Fruit fly (Drosophila melanogaster) whole organism, embryonic: ENCODE results near the gene Gyc89Da.

ENCODE experiments used
- B-H2 ChIP-seq: fragments of 200-800 bp; sonication (Bioruptor generic); optimal IDR thresholded peaks from 2 replicates; lab custom pipeline; 2018; ENCODE audit warnings: missing biosample characterization, mild to moderate bottlenecking, missing genetic modification characterization
- BtbVII ChIP-seq: fragments of 200-800 bp; sonication (Bioruptor generic); optimal IDR thresholded peaks from 3 replicates; lab custom pipeline; 2017; ENCODE audit warnings: missing biosample characterization, mild to moderate bottlenecking, missing genetic modification characterization
- Bteb2 ChIP-seq: fragments of 200-800 bp; sonication (Bioruptor generic); optimal IDR thresholded peaks from 2 replicates; lab custom pipeline; 2016; ENCODE audit warnings: missing biosample characterization, missing genetic modification characterization
- CG10543 ChIP-seq: fragments of 200-800 bp; sonication (Bioruptor generic); optimal IDR thresholded peaks from 3 replicates; lab custom pipeline; 2017; ENCODE audit warnings: missing biosample characterization, mild to moderate bottlenecking, missing genetic modification characterization, moderate library complexity
- CG10654 ChIP-seq: fragments of 200-800 bp; sonication (Bioruptor generic); optimal IDR thresholded peaks from 2 replicates; lab custom pipeline; 2016; ENCODE audit warnings: missing biosample characterization, missing genetic modification characterization
- CG10959 ChIP-seq: fragments of 200-800 bp; sonication (Bioruptor generic); IDR thresholded peaks from 2 replicates; pipeline ENCODE4 v1.3.6; 2022; ENCODE audit warnings: missing biosample characterization, missing genetic modification characterization
- CG13775 ChIP-seq: fragments of 200-800 bp; sonication (Bioruptor generic); optimal IDR thresholded peaks from 3 replicates; lab custom pipeline; 2017; ENCODE audit warnings: missing biosample characterization, mild to moderate bottlenecking, missing genetic modification characterization
- CG15479 ChIP-seq: fragments of 200-800 bp; sonication (Bioruptor generic); optimal IDR thresholded peaks from 3 replicates; lab custom pipeline; 2019; ENCODE audit warnings: missing biosample characterization, mild to moderate bottlenecking, missing genetic modification characterization, moderate library complexity
- CG15514 ChIP-seq: fragments of 200-800 bp; sonication (Bioruptor generic); optimal IDR thresholded peaks from 3 replicates; lab custom pipeline; 2017; ENCODE audit warnings: missing biosample characterization, missing genetic modification characterization, mild to moderate bottlenecking, moderate library complexity, missing genetic modification reagents
- CG1792 ChIP-seq: fragments of 200-800 bp; sonication (Bioruptor generic); optimal IDR thresholded peaks from 2 replicates; lab custom pipeline; 2016; ENCODE audit warnings: missing biosample characterization, missing genetic modification characterization
- CG18011 ChIP-seq: fragments of 200-800 bp; sonication (Bioruptor generic); optimal IDR thresholded peaks from 2 replicates; lab custom pipeline; 2017; ENCODE audit warnings: missing biosample characterization, missing genetic modification characterization, mild to moderate bottlenecking, moderate library complexity, missing genotype
- CG2199 ChIP-seq: fragments of 200-800 bp; sonication (Bioruptor generic); IDR thresholded peaks from 3 replicates; pipeline ENCODE4 v1.3.6; 2022; ENCODE audit warnings: missing biosample characterization, missing genetic modification characterization
- CG32532 ChIP-seq: fragments of 200-800 bp; sonication (Bioruptor generic); IDR thresholded peaks from 2 replicates; pipeline ENCODE4 v1.3.6; 2022; ENCODE audit warnings: missing biosample characterization, missing genetic modification characterization
- CG32767 ChIP-seq: fragments of 200-800 bp; sonication (Bioruptor generic); IDR thresholded peaks from 2 replicates; pipeline ENCODE4 v1.3.6; 2022; ENCODE audit warnings: missing biosample characterization, missing genetic modification characterization
- CG34376 ChIP-seq: fragments of 200-800 bp; sonication (Bioruptor generic); optimal IDR thresholded peaks from 2 replicates; lab custom pipeline; 2018; ENCODE audit warnings: missing biosample characterization, mild to moderate bottlenecking, missing genetic modification characterization
- CG4424 ChIP-seq: fragments of 200-800 bp; sonication (Bioruptor generic); optimal IDR thresholded peaks from 3 replicates; lab custom pipeline; 2016; ENCODE audit warnings: missing biosample characterization, missing genetic modification characterization
- CG4854 ChIP-seq: fragments of 200-800 bp; sonication (Bioruptor generic); optimal IDR thresholded peaks from 2 replicates; lab custom pipeline; 2016; ENCODE audit warnings: missing biosample characterization, missing genetic modification characterization, inconsistent platforms
- CG6654 ChIP-seq: fragments of 200-800 bp; sonication (Bioruptor generic); optimal IDR thresholded peaks from 2 replicates; lab custom pipeline; 2017; ENCODE audit warnings: missing biosample characterization, mild to moderate bottlenecking, missing genetic modification characterization
- CG6689 ChIP-seq: fragments of 200-800 bp; sonication (Bioruptor generic); IDR thresholded peaks from 2 replicates; pipeline ENCODE4 v1.3.6; 2022; ENCODE audit warnings: missing biosample characterization, missing genetic modification characterization
- CG7271 ChIP-seq: fragments of 200-800 bp; sonication (Bioruptor generic); optimal IDR thresholded peaks from 2 replicates; lab custom pipeline; 2018; ENCODE audit warnings: missing biosample characterization, mild to moderate bottlenecking, missing genetic modification characterization, moderate library complexity
- CG7556 ChIP-seq: fragments of 200-800 bp; sonication (Bioruptor generic); optimal IDR thresholded peaks from 2 replicates; lab custom pipeline; 2017; ENCODE audit warnings: missing biosample characterization, mild to moderate bottlenecking, missing genetic modification characterization
- CG7963 ChIP-seq: fragments of 200-800 bp; sonication (Bioruptor generic); IDR thresholded peaks from 3 replicates; pipeline ENCODE4 v1.3.6; 2022; ENCODE audit warnings: missing biosample characterization, missing genetic modification characterization; ENCODE audit not compliant: partially characterized antibody
- CG8089 ChIP-seq: fragments of 200-800 bp; sonication (Bioruptor generic); optimal IDR thresholded peaks from 3 replicates; lab custom pipeline; 2016; ENCODE audit warnings: missing biosample characterization, missing genetic modification characterization
- CG8924 ChIP-seq: fragments of 200-800 bp; optimal IDR thresholded peaks from 3 replicates; lab custom pipeline; 2019; ENCODE audit warnings: missing biosample characterization, mild to moderate bottlenecking, missing genetic modification characterization, moderate library complexity
- CG9727 ChIP-seq: fragments of 200-800 bp; sonication (Bioruptor generic); optimal IDR thresholded peaks from 3 replicates; lab custom pipeline; 2017; ENCODE audit warnings: missing biosample characterization, mild to moderate bottlenecking, missing genetic modification characterization
- CG9876 ChIP-seq: fragments of 200-800 bp; sonication (Bioruptor generic); optimal IDR thresholded peaks from 2 replicates; lab custom pipeline; 2016; ENCODE audit warnings: missing biosample characterization, missing genetic modification characterization
- CG9932 ChIP-seq: fragments of 200-800 bp; sonication (Bioruptor generic); IDR thresholded peaks from 2 replicates; pipeline ENCODE4 v1.3.6; 2022; ENCODE audit warnings: missing biosample characterization, missing genetic modification characterization
- E2f2 ChIP-seq: fragments of 200-800 bp; sonication (Bioruptor generic); IDR thresholded peaks from 2 replicates; pipeline ENCODE4 v1.3.6; 2022; ENCODE audit warnings: missing biosample characterization, missing genetic modification characterization
- Gug ChIP-seq: fragments of 200-800 bp; sonication (Bioruptor generic); IDR thresholded peaks from 4 replicates; pipeline ENCODE4 v1.3.6; 2022; ENCODE audit warnings: missing biosample characterization, missing genetic modification characterization
- HLH54F ChIP-seq: fragments of 200-800 bp; sonication (Bioruptor generic); optimal IDR thresholded peaks from 3 replicates; lab custom pipeline; 2016; ENCODE audit warnings: missing biosample characterization, missing genetic modification characterization
- Hey ChIP-seq: fragments of 200-800 bp; sonication (Bioruptor generic); optimal IDR thresholded peaks from 3 replicates; lab custom pipeline; 2018; ENCODE audit warnings: missing biosample characterization, mild to moderate bottlenecking, missing genetic modification characterization
- Med ChIP-seq: fragments of 200-800 bp; sonication (Bioruptor generic); peaks from one replicate; lab custom pipeline; 2016; ENCODE audit warnings: missing biosample characterization, missing genetic modification characterization, mild to moderate bottlenecking, inconsistent platforms, moderate library complexity
- Rx ChIP-seq: fragments of 200-800 bp; sonication (Bioruptor generic); IDR thresholded peaks from 2 replicates; pipeline ENCODE4 v1.3.6; 2022; ENCODE audit warnings: missing biosample characterization, missing genetic modification characterization
- Usf ChIP-seq: fragments of 200-800 bp; sonication (Bioruptor generic); optimal IDR thresholded peaks from 2 replicates; lab custom pipeline; 2017; ENCODE audit warnings: missing genotype, missing biosample characterization, missing genetic modification characterization
- Xrp1 ChIP-seq: fragments of 200-800 bp; sonication (Bioruptor generic); IDR thresholded peaks from 2 replicates; pipeline ENCODE4 v1.3.6; 2022; ENCODE audit warnings: missing biosample characterization, missing genetic modification characterization
- ci ChIP-seq: fragments of 200-800 bp; sonication (Bioruptor generic); IDR thresholded peaks from 3 replicates; pipeline ENCODE4 v1.3.6; 2022; ENCODE audit warnings: missing biosample characterization, missing genetic modification characterization
- emc ChIP-seq: fragments of 200-800 bp; sonication (Bioruptor generic); optimal IDR thresholded peaks from 2 replicates; lab custom pipeline; 2016; ENCODE audit warnings: missing biosample characterization, missing genetic modification characterization
- fd3F ChIP-seq: fragments of 200-800 bp; sonication (Bioruptor generic); optimal IDR thresholded peaks from 2 replicates; lab custom pipeline; 2018; ENCODE audit warnings: missing biosample characterization, mild to moderate bottlenecking, missing genetic modification characterization, moderate library complexity
- fu2 ChIP-seq: fragments of 200-800 bp; sonication (Bioruptor generic); optimal IDR thresholded peaks from 2 replicates; lab custom pipeline; 2016; ENCODE audit warnings: missing biosample characterization, missing genetic modification characterization
- grn ChIP-seq: fragments of 200-800 bp; sonication (Bioruptor generic); optimal IDR thresholded peaks from 3 replicates; lab custom pipeline; 2017; ENCODE audit warnings: missing biosample characterization, missing genetic modification characterization
- hb ChIP-seq: fragments of 200-800 bp; sonication (Bioruptor generic); IDR thresholded peaks from 3 replicates; pipeline ENCODE4 v1.3.6; 2022; ENCODE audit warnings: missing biosample characterization, missing genetic modification characterization; ENCODE audit not compliant: partially characterized antibody
- hkb ChIP-seq, 2 experiments: fragments of 200-800 bp in 1 of 2; fragments of >200 bp in 1 of 2; sonication (Bioruptor generic) in 1 of 2; IDR thresholded peaks in 1 of 2; optimal IDR thresholded peaks in 1 of 2; 2 replicates each; pipeline versions ENCODE4 v1.3.6 to Lab custom; 2017 to 2022; ENCODE audit warnings: missing biosample characterization in 1 of 2, missing genetic modification characterization in 1 of 2
- jing ChIP-seq: fragments of 200-800 bp; sonication (Bioruptor generic); optimal IDR thresholded peaks from 2 replicates; lab custom pipeline; 2018; ENCODE audit warnings: missing biosample characterization, mild to moderate bottlenecking, missing genetic modification characterization
- lilli ChIP-seq: fragments of 200-800 bp; sonication (Bioruptor generic); optimal IDR thresholded peaks from 3 replicates; lab custom pipeline; 2016; ENCODE audit warnings: missing biosample characterization, missing genetic modification characterization
- nmo ChIP-seq: fragments of 200-800 bp; sonication (Bioruptor generic); optimal IDR thresholded peaks from 2 replicates; lab custom pipeline; 2018; ENCODE audit warnings: missing biosample characterization, mild to moderate bottlenecking, missing genetic modification characterization, moderate library complexity
- pnt ChIP-seq: fragments of 200-800 bp; sonication (Bioruptor generic); optimal IDR thresholded peaks from 3 replicates; lab custom pipeline; 2016; ENCODE audit warnings: missing biosample characterization, missing genetic modification characterization
- pros ChIP-seq: fragments of 200-800 bp; sonication (Bioruptor generic); optimal IDR thresholded peaks from 3 replicates; lab custom pipeline; 2019; ENCODE audit warnings: missing biosample characterization, mild to moderate bottlenecking, missing genetic modification characterization, moderate library complexity
- sd ChIP-seq: fragments of 200-800 bp; sonication (Bioruptor generic); optimal IDR thresholded peaks from 3 replicates; lab custom pipeline; 2018; ENCODE audit warnings: missing biosample characterization, mild to moderate bottlenecking, missing genetic modification characterization, moderate library complexity
- slbo ChIP-seq: fragments of 200-800 bp; sonication (Bioruptor generic); IDR thresholded peaks from 2 replicates; pipeline ENCODE4 v1.3.6; 2022; ENCODE audit warnings: missing biosample characterization, missing genetic modification characterization
- ssp ChIP-seq: fragments of 200-800 bp; sonication (Bioruptor generic); IDR thresholded peaks from 2 replicates; pipeline ENCODE4 v1.3.6; 2022; ENCODE audit warnings: missing biosample characterization, missing genetic modification characterization
- vvl ChIP-seq: fragments of 200-800 bp; sonication (Bioruptor generic); IDR thresholded peaks from 2 replicates; pipeline ENCODE4 v1.3.6; 2022; ENCODE audit warnings: missing biosample characterization, missing genetic modification characterization

Gene Gyc89Da

dm6 chr3R:16431707-16432106 is 40.7 kb upstream of the Gyc89Da start (continued):
- TF ChIP-seq CG18011 (GFP tag; lab: Kevin White, UChicago) (no peak), jing (GFP tag; lab: Kevin White, UChicago) (no peak), Med (GFP tag; lab: Kevin White, UChicago) (peak; percentile 95), CG4854 (GFP tag; lab: Kevin White, UChicago) (peak; percentile 20), CG1792 (no peak), CG10654 (GFP tag; lab: Kevin White, UChicago) (peak; percentile 23), CG2199 (GFP tag; lab: Robert Waterston, UW) (peak; percentile 81; the same call in 2 of the 3 replicates), emc (GFP tag; lab: Kevin White, UChicago) (no peak), fd3F (no peak), sd (tag; lab: Kevin White, UChicago) (peak; percentile 70), CG9727 (GFP tag; lab: Kevin White, UChicago) (no peak), CG32767 (GFP tag; lab: Robert Waterston, UW) (no peak), B-H2 (GFP tag; lab: Kevin White, UChicago) (peak; percentile 64), CG9932 (GFP tag; lab: Robert Waterston, UW) (peak; percentile 51; the same call in 1 of the 2 replicates), CG4424 (GFP tag; lab: Kevin White, UChicago) (peak; percentile 35), CG15514 (GFP tag; lab: Kevin White, UChicago) (peak; percentile 23), vvl (GFP tag; lab: Robert Waterston, UW) (peak; percentile 76), CG7963 (peak; percentile 76), hkb (optimal IDR thresholded peaks at IDR 0.05; lab: Kevin White, UChicago) (peak; percentile 37), hkb (GFP tag; IDR thresholded peaks at IDR 0.05; lab: Robert Waterston, UW) (no peak), pnt (peak; percentile 4), pros (no peak), CG10543 (GFP tag; lab: Kevin White, UChicago) (peak; percentile 13), Xrp1 (peak; percentile 47; the same call in 1 of the 2 replicates), BtbVII (GFP tag; lab: Kevin White, UChicago) (no peak), CG32532 (GFP tag; lab: Robert Waterston, UW) (peak; percentile 78), CG8089 (GFP tag; lab: Kevin White, UChicago) (no peak), Usf (GFP tag; lab: Kevin White, UChicago) (no peak), grn (GFP tag; lab: Kevin White, UChicago) (no peak), Hey (tag; lab: Kevin White, UChicago) (no peak), CG10959 (no peak; the same call in 1 of the 2 replicates), lilli (GFP tag; lab: Kevin White, UChicago) (peak; percentile 44), CG6654 (no peak), fu2 (GFP tag; lab: Kevin White, UChicago) (no peak), E2f2 (GFP tag; lab: Robert Waterston, UW) (peak; percentile 52; the same call in 1 of the 2 replicates), ssp (no peak), ci (GFP tag; lab: Robert Waterston, UW) (peak; percentile 78; the same call in 2 of the 3 replicates), CG34376 (no peak), Rx (GFP tag; lab: Robert Waterston, UW) (no peak), HLH54F (GFP tag; lab: Kevin White, UChicago) (peak; percentile 17), CG9876 (no peak), CG7556 (GFP tag; lab: Kevin White, UChicago) (no peak), Bteb2 (peak; percentile 29), CG13775 (GFP tag; lab: Kevin White, UChicago) (no peak), CG8924 (tag; lab: Kevin White, UChicago) (peak; percentile 2), CG15479 (GFP tag; lab: Kevin White, UChicago) (no peak), nmo (GFP tag; lab: Kevin White, UChicago) (peak; percentile 40), hb (no peak), CG7271 (no peak), Gug (GFP tag; lab: Robert Waterston, UW) (no peak), CG6689 (GFP tag; lab: Robert Waterston, UW) (0 out of 2 replicates have a peak, but pooled peaks have one; percentile 14), slbo (GFP tag; lab: Robert Waterston, UW) (peak; percentile 70)
